Worm (Caenorhabditis elegans): ENCODE results near the gene K06A4.6.

DNA sequence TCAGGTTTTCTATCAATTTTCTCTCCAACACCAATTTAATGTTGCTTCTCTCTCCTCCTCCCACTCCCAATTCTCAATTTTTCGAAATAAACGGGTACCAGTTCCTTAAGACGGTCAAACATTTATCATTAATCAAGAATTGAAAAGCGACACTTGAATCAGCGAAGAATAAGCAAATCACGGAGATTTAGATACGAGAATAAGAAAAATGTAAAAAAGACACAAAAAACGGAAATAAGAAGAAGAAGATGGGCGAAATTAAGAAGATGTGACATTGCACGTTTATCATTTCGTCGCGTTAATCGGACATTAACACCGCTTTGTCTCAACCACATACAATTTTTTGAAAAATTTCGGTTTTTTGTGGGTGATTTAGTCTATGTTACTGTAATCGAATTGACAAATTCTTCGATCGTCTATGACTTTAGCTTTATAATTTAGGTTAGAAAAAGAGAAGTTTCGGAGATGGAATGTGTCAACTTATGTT lies 24.1 kb upstream of the K06A4.6 start, which contains the start of gene haao-1:
- TF ChIP-seq R02D3.7 (tag; optimal IDR thresholded peaks at IDR 0.05), result no peak
- no peak for TF ChIP-seq ZK546.5 (tag; optimal IDR thresholded peaks at IDR 0.05)
- TF ChIP-seq nhr-77 (tag; optimal IDR thresholded peaks at IDR 0.05), result no peak
